Fruit fly (Drosophila melanogaster): ENCODE results near the gene CG15406.

CG15406 gene

dm6 chr2L:3351575-3352219 is 42.7 kb downstream of the CG15406 start:
- TF ChIP-seq CG8301 (tag; optimal IDR thresholded peaks at IDR 0.05) (peak; percentile 4), Ets98B (GFP tag; IDR thresholded peaks at IDR 0.05) (no peak), Pif1B (GFP tag; optimal IDR thresholded peaks at IDR 0.05) (peak; percentile 6), CG34367 (tag; optimal IDR thresholded peaks at IDR 0.05) (peak; percentile 47), CG14655 (GFP tag; optimal IDR thresholded peaks at IDR 0.05) (peak; percentile 26), D1 (tag; optimal IDR thresholded peaks at IDR 0.05) (no peak), CG12605 (GFP tag; IDR thresholded peaks at IDR 0.05) (no peak), CG13204 (GFP tag; optimal IDR thresholded peaks at IDR 0.05) (peak; percentile 2), CG32121 (GFP tag; IDR thresholded peaks at IDR 0.05) (no peak), fd96Ca (GFP tag; IDR thresholded peaks at IDR 0.05) (0 out of 3 replicates have a peak, but pooled peaks have one; percentile 21), CG9948 (tag; optimal IDR thresholded peaks at IDR 0.05) (peak; percentile 47), rn (GFP tag; IDR thresholded peaks at IDR 0.05) (no peak), CG8159 (tag; optimal IDR thresholded peaks at IDR 0.05) (peak; percentile 70), EcR (GFP tag; optimal IDR thresholded peaks at IDR 0.05) (peak; percentile 59), Snoo (tag; optimal IDR thresholded peaks at IDR 0.05) (no peak), Pif1A (GFP tag; optimal IDR thresholded peaks at IDR 0.05) (no peak), CG4496 (GFP tag; IDR thresholded peaks at IDR 0.05) (0 out of 3 replicates have a peak, but pooled peaks have one; percentile 8), CG10348 (GFP tag; IDR thresholded peaks at IDR 0.05) (no peak), CG15710 (tag; optimal IDR thresholded peaks at IDR 0.05) (peak; percentile 72), CG17806 (tag; optimal IDR thresholded peaks at IDR 0.05) (peak; percentile 25), gl (tag; optimal IDR thresholded peaks at IDR 0.05) (no peak)

dm6 chr2L:3352927-3353326 is 43.9 kb downstream of the CG15406 start:
- TF ChIP-seq EcR (GFP tag; optimal IDR thresholded peaks at IDR 0.05): peak; percentile 35
- peak; percentile 76 for TF ChIP-seq CG13204 (GFP tag; optimal IDR thresholded peaks at IDR 0.05)
- TF ChIP-seq D1 (tag; optimal IDR thresholded peaks at IDR 0.05): no peak

DNA sequence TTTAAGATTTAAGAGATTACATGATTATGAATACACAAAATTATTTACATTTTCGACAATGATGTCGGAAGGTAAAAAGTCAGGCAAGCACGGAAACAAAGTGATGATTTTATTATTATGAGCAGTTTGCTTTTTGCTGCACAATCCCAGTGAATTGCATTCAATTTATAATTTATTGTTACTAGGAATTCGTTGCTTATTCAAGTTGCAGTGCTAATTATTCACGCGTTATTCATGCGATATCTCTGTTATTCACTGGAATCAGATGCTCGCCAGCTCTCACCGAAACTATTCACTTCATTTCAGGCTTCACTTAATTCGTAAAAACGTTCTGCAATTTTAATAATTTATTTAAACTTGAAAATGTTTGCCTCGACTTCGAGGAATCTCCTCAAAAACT is 44.8 kb downstream of the CG15406 start:
- TF ChIP-seq Pif1A (GFP tag; optimal IDR thresholded peaks at IDR 0.05) (no peak), CG14655 (GFP tag; optimal IDR thresholded peaks at IDR 0.05) (no peak)

DNA sequence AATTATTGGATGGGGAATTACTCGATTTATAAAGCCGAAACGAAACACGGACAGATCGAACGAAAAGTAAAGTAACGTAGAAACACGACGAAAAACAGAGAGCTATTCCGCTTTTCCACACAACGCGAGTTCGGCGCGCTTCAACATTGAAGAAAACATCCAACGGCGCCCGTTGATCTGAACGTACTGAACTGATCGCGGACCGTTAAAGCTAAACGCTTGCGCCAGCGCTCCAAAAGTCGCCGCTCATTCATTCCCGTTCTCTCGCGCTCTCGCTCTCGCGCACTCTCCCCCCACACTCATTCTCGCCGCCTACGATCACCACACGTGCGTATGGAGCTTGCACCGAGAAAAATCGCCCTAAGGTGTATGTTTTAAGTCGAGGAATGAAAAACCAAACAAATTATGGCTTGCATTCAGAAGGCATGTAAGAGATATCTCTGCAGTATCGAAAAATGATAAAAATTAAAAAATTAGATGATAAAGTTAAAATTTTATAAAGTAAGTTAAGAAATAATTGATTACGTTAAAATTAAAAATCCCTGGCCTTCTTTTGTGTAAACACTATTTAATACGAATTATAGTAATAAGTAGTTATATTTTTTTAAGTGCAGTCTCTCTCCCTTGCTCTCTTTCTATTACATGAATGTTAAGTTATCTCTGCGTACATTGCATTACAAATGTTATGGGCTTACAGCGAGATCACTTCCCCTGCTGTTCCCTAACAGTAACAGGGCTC is 45.8 kb downstream of the CG15406 start, which contains the start of gene E23:
Gene E23, minus strand, starts transcription at position 188 of the 739 bp plus-strand sequence.
- TF ChIP-seq Ets98B (GFP tag; IDR thresholded peaks at IDR 0.05) (peak; percentile 97), CG12605 (GFP tag; IDR thresholded peaks at IDR 0.05) (peak; percentile 96), rn (GFP tag; IDR thresholded peaks at IDR 0.05) (peak; percentile 94), CG15710 (tag; optimal IDR thresholded peaks at IDR 0.05) (peak; percentile 98), CG32121 (GFP tag; IDR thresholded peaks at IDR 0.05) (peak; percentile 99), Pif1B (GFP tag; optimal IDR thresholded peaks at IDR 0.05) (peak; percentile 98), gl (tag; optimal IDR thresholded peaks at IDR 0.05) (peak; percentile 89), CG13204 (GFP tag; optimal IDR thresholded peaks at IDR 0.05) (peak; percentile 93), CG14655 (GFP tag; optimal IDR thresholded peaks at IDR 0.05) (peak; percentile 99), fd96Ca (GFP tag; IDR thresholded peaks at IDR 0.05) (peak; percentile 96), CG17806 (tag; optimal IDR thresholded peaks at IDR 0.05) (peak; percentile 98), CG4496 (GFP tag; IDR thresholded peaks at IDR 0.05) (peak; percentile 98), Pif1A (GFP tag; optimal IDR thresholded peaks at IDR 0.05) (peak; percentile 97), CG10348 (GFP tag; IDR thresholded peaks at IDR 0.05) (peak; percentile 91), Snoo (tag; optimal IDR thresholded peaks at IDR 0.05) (peak; percentile 99), CG9948 (tag; optimal IDR thresholded peaks at IDR 0.05) (peak; percentile 99), CG34367 (tag; optimal IDR thresholded peaks at IDR 0.05) (peak; percentile 96), D1 (tag; optimal IDR thresholded peaks at IDR 0.05) (peak; percentile 97), EcR (GFP tag; optimal IDR thresholded peaks at IDR 0.05) (peak; percentile 71), CG8159 (tag; optimal IDR thresholded peaks at IDR 0.05) (peak; percentile 98), CG8301 (tag; optimal IDR thresholded peaks at IDR 0.05) (peak; percentile 98)

dm6 chr2L:3355791-3356190 is 46.8 kb downstream of the CG15406 start:
- TF ChIP-seq Ets98B (GFP tag; IDR thresholded peaks at IDR 0.05) (no peak), fd96Ca (GFP tag; IDR thresholded peaks at IDR 0.05) (peak; percentile 47; the same call in 1 of the 3 replicates)

DNA sequence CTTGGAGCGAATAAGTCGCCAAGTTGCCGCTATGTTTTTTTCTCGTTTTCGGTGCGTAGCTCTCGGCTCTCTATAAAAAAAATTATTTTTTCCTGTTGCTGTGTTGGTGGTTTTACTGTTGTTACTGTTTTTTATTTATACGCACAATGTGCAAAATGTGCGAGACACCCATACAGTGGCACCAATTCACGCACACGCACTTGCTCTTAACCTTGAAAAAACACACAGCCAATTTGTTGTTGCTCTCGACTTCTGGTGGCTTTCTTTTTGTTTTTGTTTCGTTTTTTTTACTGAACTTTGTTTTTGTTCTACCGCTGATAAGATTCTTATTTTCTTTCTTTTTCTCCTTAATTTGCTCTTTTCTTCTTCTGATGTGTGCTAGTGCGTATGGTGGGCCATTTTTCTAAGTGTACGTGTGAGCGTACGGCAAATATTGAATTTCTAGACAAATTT is 47.2 kb downstream of the CG15406 start:
- TF ChIP-seq EcR (GFP tag; optimal IDR thresholded peaks at IDR 0.05): peak; percentile 78
- peak; percentile 20 for TF ChIP-seq Snoo (tag; optimal IDR thresholded peaks at IDR 0.05)
- no peak for TF ChIP-seq CG10348 (GFP tag; IDR thresholded peaks at IDR 0.05)
- TF ChIP-seq CG14655 (GFP tag; optimal IDR thresholded peaks at IDR 0.05): no peak
- peak; percentile 82 for TF ChIP-seq CG8159 (tag; optimal IDR thresholded peaks at IDR 0.05)
- TF ChIP-seq CG9948 (tag; optimal IDR thresholded peaks at IDR 0.05): peak; percentile 72
- peak; percentile 70 for TF ChIP-seq Pif1B (GFP tag; optimal IDR thresholded peaks at IDR 0.05)
- TF ChIP-seq CG34367 (tag; optimal IDR thresholded peaks at IDR 0.05): peak; percentile 80
- TF ChIP-seq D1 (tag; optimal IDR thresholded peaks at IDR 0.05): no peak
- TF ChIP-seq CG12605 (GFP tag; IDR thresholded peaks at IDR 0.05): 0 out of 2 replicates have a peak, but pooled peaks have one; percentile 54
- TF ChIP-seq gl (tag; optimal IDR thresholded peaks at IDR 0.05): peak; percentile 91
- TF ChIP-seq CG8301 (tag; optimal IDR thresholded peaks at IDR 0.05): peak; percentile 31
- TF ChIP-seq CG13204 (GFP tag; optimal IDR thresholded peaks at IDR 0.05): peak; percentile 96
- TF ChIP-seq CG17806 (tag; optimal IDR thresholded peaks at IDR 0.05): peak; percentile 74
- 0 out of 2 replicates have a peak, but pooled peaks have one; percentile 22 for TF ChIP-seq Ets98B (GFP tag; IDR thresholded peaks at IDR 0.05)
- peak; percentile 52 for TF ChIP-seq CG32121 (GFP tag; IDR thresholded peaks at IDR 0.05)
- TF ChIP-seq CG15710 (tag; optimal IDR thresholded peaks at IDR 0.05): peak; percentile 81
- peak; percentile 52; the same call in 2 of the 3 replicates for TF ChIP-seq CG4496 (GFP tag; IDR thresholded peaks at IDR 0.05)
- 0 out of 3 replicates have a peak, but pooled peaks have one; percentile 16 for TF ChIP-seq fd96Ca (GFP tag; IDR thresholded peaks at IDR 0.05)
- peak; percentile 83 for TF ChIP-seq Pif1A (GFP tag; optimal IDR thresholded peaks at IDR 0.05)
- no peak for TF ChIP-seq rn (GFP tag; IDR thresholded peaks at IDR 0.05)

All from whole organism, pupa.